Fruit fly (Drosophila melanogaster): Measurements from ENCODE around the gene emc.

emc gene

DNA sequence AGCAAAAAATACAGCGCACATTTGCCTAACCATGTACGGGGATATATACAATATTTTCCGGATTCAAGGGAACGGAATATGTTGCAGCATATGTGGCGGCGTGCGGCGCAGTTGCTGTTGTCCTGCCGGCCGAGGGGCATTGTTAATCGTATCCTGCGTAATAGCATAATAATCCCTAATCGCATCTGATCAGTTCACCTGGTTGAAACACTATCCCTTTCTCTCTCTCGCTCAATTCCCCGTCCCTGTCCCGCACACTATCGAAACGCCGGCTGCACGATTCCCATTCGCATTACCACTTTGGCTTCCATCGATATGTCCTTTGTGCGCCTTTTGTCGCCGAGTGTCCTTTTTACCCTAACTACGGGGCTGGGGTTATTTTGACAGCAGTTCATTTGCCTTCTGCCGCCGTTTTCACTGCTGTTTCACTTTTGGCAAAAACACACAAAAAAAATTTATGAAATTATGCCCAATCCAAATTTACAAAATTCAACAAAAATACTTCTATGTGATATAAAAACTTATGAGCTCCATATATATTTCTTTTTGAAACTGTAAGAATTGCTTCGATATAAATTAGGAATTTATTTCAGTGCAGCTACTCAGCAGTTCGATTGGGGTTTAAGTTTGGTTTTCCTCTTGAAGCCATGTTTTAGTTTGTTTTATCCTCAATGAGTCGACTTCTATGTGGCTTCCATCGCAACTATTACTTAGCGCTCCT, 3.8 kb upstream of the emc start (continued):
- TF ChIP-seq CG15696 (tag; optimal IDR thresholded peaks at IDR 0.05): peak; percentile 65
- peak; percentile 41 for TF ChIP-seq Spps (tag; optimal IDR thresholded peaks at IDR 0.05)
- no peak for TF ChIP-seq CG3065 (GFP tag; optimal IDR thresholded peaks at IDR 0.05)
- peak; percentile 8 for TF ChIP-seq CG13424 (tag; optimal IDR thresholded peaks at IDR 0.05)
- no peak for TF ChIP-seq dati (GFP tag; IDR thresholded peaks at IDR 0.05)
- no peak for TF ChIP-seq tup (GFP tag; optimal IDR thresholded peaks at IDR 0.05)
- TF ChIP-seq Dref (GFP tag; IDR thresholded peaks at IDR 0.05): no peak
- no peak for TF ChIP-seq CG6272 (GFP tag; IDR thresholded peaks at IDR 0.05)
- TF ChIP-seq tin (GFP tag; optimal IDR thresholded peaks at IDR 0.05): peak; percentile 59
- TF ChIP-seq gem (tag; optimal IDR thresholded peaks at IDR 0.05): peak; percentile 76
- peak; percentile 52 for TF ChIP-seq kni (GFP tag; optimal IDR thresholded peaks at IDR 0.05)
- TF ChIP-seq lbe (GFP tag; optimal IDR thresholded peaks at IDR 0.05): no peak
- peak; percentile 86 for TF ChIP-seq dmrt11E (tag; optimal IDR thresholded peaks at IDR 0.05)
- no peak for TF ChIP-seq ems (GFP tag; optimal IDR thresholded peaks at IDR 0.05)
- peak; percentile 16 for TF ChIP-seq dpn (GFP tag; optimal IDR thresholded peaks at IDR 0.05)
- peak; percentile 34 for TF ChIP-seq gcm (GFP tag; optimal IDR thresholded peaks at IDR 0.05)
- TF ChIP-seq HmgD (GFP tag; optimal IDR thresholded peaks at IDR 0.05): no peak
- peak; percentile 48 for TF ChIP-seq nmo (GFP tag; optimal IDR thresholded peaks at IDR 0.05)
- peak; percentile 15 for TF ChIP-seq chn (GFP tag; optimal IDR thresholded peaks at IDR 0.05)
- TF ChIP-seq CG6791 (GFP tag; IDR thresholded peaks at IDR 0.05; ENCODE audit: partially characterized antibody): no peak
- TF ChIP-seq CG17361 (GFP tag; IDR thresholded peaks at IDR 0.05): peak; percentile 69
- TF ChIP-seq CTCF (GFP tag; optimal IDR thresholded peaks at IDR 0.05): no peak
- TF ChIP-seq al (GFP tag; IDR thresholded peaks at IDR 0.05): no peak
- TF ChIP-seq CG10959 (GFP tag; IDR thresholded peaks at IDR 0.05): peak; percentile 56
- TF ChIP-seq croc (GFP tag; conservative IDR thresholded peaks at IDR 0.05): 0 out of 3 replicates have a peak, but pooled peaks have one; percentile 29
- TF ChIP-seq Pdp1 (GFP tag; optimal IDR thresholded peaks at IDR 0.05): peak; percentile 10 to 67
- peak; percentile 82 for TF ChIP-seq CG2712 (tag; optimal IDR thresholded peaks at IDR 0.05)
- peak; percentile 35; the same call in 1 of the 3 replicates for TF ChIP-seq CG2199 (GFP tag; IDR thresholded peaks at IDR 0.05)
- no peak for TF ChIP-seq CG7357 (GFP tag; IDR thresholded peaks at IDR 0.05)
- TF ChIP-seq CG17328 (GFP tag; IDR thresholded peaks at IDR 0.05): peak; percentile 64
- no peak for TF ChIP-seq CG14014 (GFP tag; IDR thresholded peaks at IDR 0.05)
- peak; percentile 44 for TF ChIP-seq cato (GFP tag; optimal IDR thresholded peaks at IDR 0.05; ENCODE audit: borderline replicate concordance)
- TF ChIP-seq Abd-B (GFP tag; optimal IDR thresholded peaks at IDR 0.05): no peak
- no peak for TF ChIP-seq CG9817 (tag; optimal IDR thresholded peaks at IDR 0.05)
- TF ChIP-seq Neu2 (GFP tag; optimal IDR thresholded peaks at IDR 0.05; ENCODE audit: borderline replicate concordance): peak; percentile 50
- peak; percentile 7 for TF ChIP-seq CG12744 (GFP tag; optimal IDR thresholded peaks at IDR 0.05)
- peak; percentile 86 for TF ChIP-seq twi (tag; optimal IDR thresholded peaks at IDR 0.05)
- no peak for TF ChIP-seq Dek (tag; optimal IDR thresholded peaks at IDR 0.05)
- peak; percentile 51 for TF ChIP-seq az2 (GFP tag; optimal IDR thresholded peaks at IDR 0.05)
- no peak for TF ChIP-seq CG15073 (GFP tag; optimal IDR thresholded peaks at IDR 0.05)
- no peak for TF ChIP-seq MESR4 (GFP tag; optimal IDR thresholded peaks at IDR 0.05)
- TF ChIP-seq Hsf (GFP tag; optimal IDR thresholded peaks at IDR 0.05): peak; percentile 58
- TF ChIP-seq CG34224 (GFP tag; IDR thresholded peaks at IDR 0.05; ENCODE audit: partially characterized antibody): no peak
- TF ChIP-seq H15 (GFP tag; IDR thresholded peaks at IDR 0.05): 0 out of 3 replicates have a peak, but pooled peaks have one; percentile 47
- TF ChIP-seq CG1529 (GFP tag; optimal IDR thresholded peaks at IDR 0.05): peak; percentile 10
- peak; percentile 47 for TF ChIP-seq Mad (GFP tag; optimal IDR thresholded peaks at IDR 0.05)
- TF ChIP-seq Dbx (GFP tag; IDR thresholded peaks at IDR 0.05): no peak
- no peak for TF ChIP-seq bigmax (GFP tag; optimal IDR thresholded peaks at IDR 0.05)
- TF ChIP-seq Sox102F (GFP tag; optimal IDR thresholded peaks at IDR 0.05): peak; percentile 15
- no peak for TF ChIP-seq tna (GFP tag; IDR thresholded peaks at IDR 0.05; ENCODE audit: partially characterized antibody)
